Fruit fly (Drosophila melanogaster): ENCODE data around the gene CG6683.

Gene CG6683

dm6 chr3L:8513258-8513657 lies 1.5 kb downstream of the CG6683 start (continued):
- TF ChIP-seq ro (GFP tag; IDR thresholded peaks at IDR 0.05): no peak
- TF ChIP-seq Neu2 (GFP tag; optimal IDR thresholded peaks at IDR 0.05; ENCODE audit: borderline replicate concordance): no peak
- TF ChIP-seq tup (GFP tag; optimal IDR thresholded peaks at IDR 0.05): no peak
- no peak for TF ChIP-seq Doc3 (GFP tag; IDR thresholded peaks at IDR 0.05; ENCODE audit: partially characterized antibody)
- TF ChIP-seq nom (GFP tag; optimal IDR thresholded peaks at IDR 0.05): no peak
- peak; percentile 41 for TF ChIP-seq CG18599 (GFP tag; optimal IDR thresholded peaks at IDR 0.05)
- no peak for TF ChIP-seq gce (GFP tag; IDR thresholded peaks at IDR 0.05)
- TF ChIP-seq Med (GFP tag): peak; percentile 72
- TF ChIP-seq Deaf1 (tag; optimal IDR thresholded peaks at IDR 0.05): peak; percentile 54
- no peak for TF ChIP-seq stwl (tag; optimal IDR thresholded peaks at IDR 0.05)
- no peak for TF ChIP-seq Stat92E (GFP tag; optimal IDR thresholded peaks at IDR 0.05)
- TF ChIP-seq MESR4 (GFP tag; optimal IDR thresholded peaks at IDR 0.05): no peak
- TF ChIP-seq org-1 (GFP tag; optimal IDR thresholded peaks at IDR 0.05): no peak
- 0 out of 2 replicates have a peak, but pooled peaks have one; percentile 12 for TF ChIP-seq sim (GFP tag; IDR thresholded peaks at IDR 0.05)
- TF ChIP-seq Dfd (GFP tag; optimal IDR thresholded peaks at IDR 0.05): no peak
- TF ChIP-seq crol (GFP tag; IDR thresholded peaks at IDR 0.05): peak; percentile 86
- TF ChIP-seq C15 (GFP tag; IDR thresholded peaks at IDR 0.05): no peak
- TF ChIP-seq gfzf (GFP tag; optimal IDR thresholded peaks at IDR 0.05): no peak
- TF ChIP-seq Rfx (GFP tag; IDR thresholded peaks at IDR 0.05): peak; percentile 6; the same call in 1 of the 2 replicates
- no peak for TF ChIP-seq cg (GFP tag; optimal IDR thresholded peaks at IDR 0.05)
- no peak for TF ChIP-seq D19B (GFP tag; optimal IDR thresholded peaks at IDR 0.05)
- no peak for TF ChIP-seq z (GFP tag; IDR thresholded peaks at IDR 0.05)
- TF ChIP-seq Atf-2 (GFP tag; optimal IDR thresholded peaks at IDR 0.05): no peak
- no peak for TF ChIP-seq CG13775 (GFP tag; optimal IDR thresholded peaks at IDR 0.05)
- TF ChIP-seq CG15601 (tag; optimal IDR thresholded peaks at IDR 0.05): no peak
- no peak for TF ChIP-seq yki (optimal IDR thresholded peaks at IDR 0.05)
- no peak; the same call in 1 of the 2 replicates for TF ChIP-seq onecut (GFP tag; IDR thresholded peaks at IDR 0.05)
- no peak for TF ChIP-seq BEAF-32 (GFP tag; optimal IDR thresholded peaks at IDR 0.05)
- 0 out of 2 replicates have a peak, but pooled peaks have one; percentile 7 for TF ChIP-seq bbx (GFP tag; IDR thresholded peaks at IDR 0.05; ENCODE audit: partially characterized antibody)
- no peak for TF ChIP-seq crp (GFP tag; optimal IDR thresholded peaks at IDR 0.05)
- TF ChIP-seq CG8478 (optimal IDR thresholded peaks at IDR 0.05): no peak
- no peak for TF ChIP-seq Gug (GFP tag; IDR thresholded peaks at IDR 0.05)
- TF ChIP-seq Hey (tag; optimal IDR thresholded peaks at IDR 0.05): peak; percentile 4
- TF ChIP-seq CG10654 (GFP tag; optimal IDR thresholded peaks at IDR 0.05): no peak
- no peak for TF ChIP-seq sc (optimal IDR thresholded peaks at IDR 0.05)
- TF ChIP-seq sc (GFP tag; optimal IDR thresholded peaks at IDR 0.05): no peak
- no peak for TF ChIP-seq CG14965 (GFP tag; optimal IDR thresholded peaks at IDR 0.05; ENCODE audit: borderline replicate concordance)
- TF ChIP-seq Sox102F (GFP tag; optimal IDR thresholded peaks at IDR 0.05): no peak
- TF ChIP-seq toy (GFP tag; IDR thresholded peaks at IDR 0.05): no peak

- TF ChIP-seq vvl (GFP tag; IDR thresholded peaks at IDR 0.05) (no peak), CG32532 (GFP tag; IDR thresholded peaks at IDR 0.05) (no peak), nerfin-1 (tag; optimal IDR thresholded peaks at IDR 0.05) (no peak), nau (GFP tag; optimal IDR thresholded peaks at IDR 0.05) (no peak), H15 (GFP tag; IDR thresholded peaks at IDR 0.05) (no peak), cwo (GFP tag; optimal IDR thresholded peaks at IDR 0.05) (peak; percentile 11), CG12659 (GFP tag; optimal IDR thresholded peaks at IDR 0.05) (no peak), Taf1 (GFP tag; IDR thresholded peaks at IDR 0.05) (no peak), usp (GFP tag; optimal IDR thresholded peaks at IDR 0.05) (no peak), Ets97D (GFP tag; optimal IDR thresholded peaks at IDR 0.05) (no peak), Ets65A (GFP tag) (no peak), YL-1 (GFP tag; optimal IDR thresholded peaks at IDR 0.05) (no peak), ewg (GFP tag; optimal IDR thresholded peaks at IDR 0.05) (peak; percentile 64), danr (GFP tag; IDR thresholded peaks at IDR 0.05) (no peak), CG7271 (tag; optimal IDR thresholded peaks at IDR 0.05) (no peak)
These were observed 2.3 kb downstream of the CG6683 start, which contains the start of gene CG6765 for dm6 chr3L:8512428-8512827. Gene CG6765 (plus strand): TSS chr3L:8512767.
